Worm (Caenorhabditis elegans) whole organism, L3 larva: Measurements from ENCODE around the gene Y6E2A.1.
"Not testable (repeated sequence)": the region's sequence is repeated elsewhere in the genome, so short reads cannot be mapped to it uniquely, and the experiment has no call there.

ENCODE experiments used
- R02D3.7 ChIP-seq: fragments of 150-350 bp; optimal IDR thresholded peaks from 2 replicates; lab custom pipeline; 2014; ENCODE audit warnings: missing biosample characterization, missing genetic modification characterization
- ZK546.5 ChIP-seq: sonication (generic microtip); optimal IDR thresholded peaks from 2 replicates; lab custom pipeline; 2017; ENCODE audit warnings: missing biosample characterization, missing genetic modification characterization
- aly-2 ChIP-seq: fragments of 150-350 bp; optimal IDR thresholded peaks from 2 replicates; lab custom pipeline; 2014; ENCODE audit warnings: missing biosample characterization, missing genetic modification characterization
- ama-1 ChIP-seq: fragments of 150-350 bp; optimal IDR thresholded peaks from 2 replicates; lab custom pipeline; 2018
- ceh-16 ChIP-seq: sonication (generic microtip); optimal IDR thresholded peaks from 2 replicates; lab custom pipeline; 2017; ENCODE audit warnings: missing biosample characterization, missing genetic modification characterization
- ceh-28 ChIP-seq: fragments of 150-350 bp; optimal IDR thresholded peaks from 2 replicates; lab custom pipeline; 2014; ENCODE audit warnings: missing biosample characterization, missing genetic modification reagents, missing genetic modification characterization
- ceh-82 ChIP-seq: fragments of 150-350 bp; optimal IDR thresholded peaks from 2 replicates; lab custom pipeline; 2014; ENCODE audit warnings: missing biosample characterization, missing genetic modification characterization
- daf-12 ChIP-seq: fragments of 150-350 bp; optimal IDR thresholded peaks from 2 replicates; lab custom pipeline; 2014; ENCODE audit warnings: missing biosample characterization, missing genetic modification reagents, missing genetic modification characterization
- egl-5 ChIP-seq: fragments of 150-350 bp; optimal IDR thresholded peaks from 2 replicates; lab custom pipeline; 2017; ENCODE audit warnings: missing biosample characterization, missing genetic modification reagents, missing genetic modification characterization, inconsistent platforms
- elt-1 ChIP-seq: fragments of 150-350 bp; optimal IDR thresholded peaks from 2 replicates; lab custom pipeline; 2014; ENCODE audit warnings: missing biosample characterization, missing genetic modification characterization
- elt-2 ChIP-seq: sonication (generic microtip); optimal IDR thresholded peaks from 2 replicates; lab custom pipeline; 2016; ENCODE audit warnings: missing genetic modification reagents, mild to moderate bottlenecking, missing genetic modification characterization, missing compliant biosample characterization
- elt-3 ChIP-seq, 3 experiments: fragments of 150-350 bp in 1 of 3; sonication (generic microtip) in 2 of 3; optimal IDR thresholded peaks; 2 replicates in 2 of 3; 4 replicates in 1 of 3; lab custom pipeline; 2014 to 2017; ENCODE audit warnings: missing biosample characterization in 3 of 3, missing genetic modification characterization in 3 of 3
- eor-1 ChIP-seq, 2 experiments: fragments of 150-350 bp; optimal IDR thresholded peaks; 2 replicates each; lab custom pipeline; 2014 to 2018; ENCODE audit warnings: missing biosample characterization in 2 of 2, missing genetic modification characterization in 2 of 2
- fkh-10 ChIP-seq: sonication (generic microtip); optimal IDR thresholded peaks from 2 replicates; lab custom pipeline; 2017; ENCODE audit warnings: missing biosample characterization, missing genetic modification reagents, missing genetic modification characterization
- fkh-2 ChIP-seq: fragments of 150-350 bp; optimal IDR thresholded peaks from 2 replicates; lab custom pipeline; 2014; ENCODE audit warnings: missing biosample characterization, missing genetic modification reagents, missing genetic modification characterization
- hmg-11 ChIP-seq: sonication (generic microtip); optimal IDR thresholded peaks from 2 replicates; lab custom pipeline; 2016; ENCODE audit warnings: missing genetic modification characterization, missing compliant biosample characterization
- jun-1 ChIP-seq: fragments of 150-350 bp; optimal IDR thresholded peaks from 2 replicates; lab custom pipeline; 2014; ENCODE audit warnings: missing biosample characterization, missing genetic modification reagents, missing genetic modification characterization
- lin-15B ChIP-seq: fragments of 150-350 bp; optimal IDR thresholded peaks from 2 replicates; lab custom pipeline; 2014; ENCODE audit warnings: missing biosample characterization, missing genetic modification characterization
- lin-39 ChIP-seq: fragments of 150-350 bp; optimal IDR thresholded peaks from 2 replicates; lab custom pipeline; 2018; ENCODE audit warnings: missing biosample characterization, missing genetic modification reagents, missing genetic modification characterization
- lsy-12 ChIP-seq: sonication (generic microtip); optimal IDR thresholded peaks from 2 replicates; lab custom pipeline; 2016; ENCODE audit warnings: mild to moderate bottlenecking, missing genetic modification characterization, missing compliant biosample characterization
- mdl-1 ChIP-seq: fragments of 150-350 bp; optimal IDR thresholded peaks from 2 replicates; lab custom pipeline; 2014; ENCODE audit warnings: missing biosample characterization, missing genetic modification characterization
- mml-1 ChIP-seq: fragments of 150-350 bp; sonication (generic microtip); optimal IDR thresholded peaks from 3 replicates; lab custom pipeline; 2014; ENCODE audit warnings: missing biosample characterization, missing genetic modification characterization
- nfya-1 ChIP-seq: sonication (generic microtip); optimal IDR thresholded peaks from 2 replicates; lab custom pipeline; 2017; ENCODE audit warnings: missing genetic modification characterization, mild to moderate bottlenecking, missing compliant biosample characterization, antibody characterized with exemption, moderate library complexity; ENCODE audit not compliant: insufficient read depth
- nhr-23 ChIP-seq: fragments of 150-350 bp; optimal IDR thresholded peaks from 2 replicates; lab custom pipeline; 2014; ENCODE audit warnings: missing biosample characterization, missing genetic modification reagents, missing genetic modification characterization
- nhr-237 ChIP-seq: fragments of 150-350 bp; optimal IDR thresholded peaks from 2 replicates; lab custom pipeline; 2014; ENCODE audit warnings: missing biosample characterization, missing genetic modification characterization
- nhr-43 ChIP-seq: sonication (generic microtip); optimal IDR thresholded peaks from 2 replicates; lab custom pipeline; 2016; ENCODE audit warnings: mild to moderate bottlenecking, missing genetic modification characterization, missing compliant biosample characterization; ENCODE audit not compliant: poor library complexity, severe bottlenecking
- nhr-67 ChIP-seq: fragments of 150-350 bp; optimal IDR thresholded peaks from 2 replicates; lab custom pipeline; 2014; ENCODE audit warnings: missing biosample characterization, missing genetic modification characterization
- nhr-77 ChIP-seq: fragments of 150-350 bp; optimal IDR thresholded peaks from 2 replicates; lab custom pipeline; 2014; ENCODE audit warnings: missing biosample characterization, missing genetic modification characterization
- sea-2 ChIP-seq: fragments of 150-350 bp; sonication (generic microtip); optimal IDR thresholded peaks from 4 replicates; lab custom pipeline; 2014; ENCODE audit warnings: missing biosample characterization, missing genetic modification reagents, missing genetic modification characterization
- snpc-4 ChIP-seq: fragments of 150-350 bp; optimal IDR thresholded peaks from 2 replicates; lab custom pipeline; 2014; ENCODE audit warnings: missing biosample characterization, missing genetic modification characterization
- tbx-2 ChIP-seq: sonication (generic microtip); optimal IDR thresholded peaks from 2 replicates; lab custom pipeline; 2016; ENCODE audit warnings: mild to moderate bottlenecking, missing genetic modification characterization, missing compliant biosample characterization
- unc-39 ChIP-seq: sonication (generic microtip); optimal IDR thresholded peaks from 4 replicates; lab custom pipeline; 2017; ENCODE audit warnings: missing biosample characterization, missing genetic modification characterization
- ztf-11 ChIP-seq: fragments of 150-350 bp; optimal IDR thresholded peaks from 2 replicates; lab custom pipeline; 2014; ENCODE audit warnings: missing biosample characterization, missing genetic modification characterization
- ztf-4 ChIP-seq: fragments of 150-350 bp; optimal IDR thresholded peaks from 2 replicates; lab custom pipeline; 2014; ENCODE audit warnings: missing biosample characterization, missing genetic modification characterization

Gene Y6E2A.1

DNA sequence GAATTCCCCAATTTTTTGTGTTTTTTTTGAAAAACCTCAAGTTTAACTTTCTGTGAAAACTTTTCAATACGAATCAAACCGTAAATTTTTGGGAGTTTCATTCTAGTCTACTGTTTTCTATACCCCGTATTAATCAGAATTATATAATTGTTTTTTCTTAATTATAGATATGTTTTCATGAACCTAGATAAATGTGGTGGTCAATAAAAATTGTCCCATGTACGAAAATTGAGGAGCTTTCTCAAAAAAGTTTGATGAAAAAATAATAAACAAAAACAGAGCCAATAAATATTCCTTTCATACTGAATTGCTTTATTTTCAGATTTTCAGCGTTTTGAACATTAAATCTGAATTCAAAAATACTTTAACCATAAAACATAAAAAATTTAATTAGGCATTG lies at the start of gene Y6E2A.1:
Y6E2A.1 (minus strand) TSS at position 101 of the 400 bp plus-strand sequence.
- TF ChIP-seq elt-2 (tag; lab: Kevin White, UChicago): no peak
- no peak for TF ChIP-seq mml-1 (tag; lab: Kevin White, UChicago)
- no peak for TF ChIP-seq lin-15B (tag; lab: Kevin White, UChicago)
- no peak for TF ChIP-seq daf-12 (tag; lab: Kevin White, UChicago)
- no peak for TF ChIP-seq tbx-2 (tag; lab: Kevin White, UChicago)
- no peak for TF ChIP-seq lin-39 (tag; lab: Kevin White, UChicago)
- no peak for TF ChIP-seq nhr-77 (tag; lab: Kevin White, UChicago)
- no peak for TF ChIP-seq R02D3.7 (tag; lab: Kevin White, UChicago)
- no peak for TF ChIP-seq ceh-16
- no peak for TF ChIP-seq fkh-2
- no peak for TF ChIP-seq nfya-1 (tag; lab: Kevin White, UChicago)
- TF ChIP-seq ztf-11: no peak
- no peak for TF ChIP-seq fkh-10 (GFP tag; lab: Kevin White, UChicago)
- no peak for TF ChIP-seq ZK546.5 (tag; lab: Kevin White, UChicago)

DNA sequence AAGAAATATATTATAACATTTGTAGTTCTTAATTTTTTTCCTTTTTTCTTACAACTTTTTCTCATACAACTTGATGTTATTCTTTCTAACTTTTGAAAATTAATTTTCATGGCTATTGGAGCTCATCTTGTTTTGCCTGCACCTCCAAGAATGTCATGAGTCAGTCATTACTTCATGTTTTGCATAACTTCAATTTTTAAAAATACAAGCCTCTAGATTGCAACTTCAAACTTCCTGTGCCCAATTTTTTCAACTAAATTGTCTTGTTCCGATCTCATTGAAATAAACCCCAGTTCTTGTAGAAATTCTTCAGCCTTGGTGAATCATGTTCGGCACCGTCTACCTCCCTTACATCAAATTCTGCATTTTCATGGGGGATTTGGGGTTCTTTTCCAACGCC lies 48.1 kb upstream of the Y6E2A.1 start, which contains the start of gene str-9:
str-9 (plus strand) TSS at position 301 of the 400 bp plus-strand sequence.
- no peak for TF ChIP-seq nhr-23 (tag; lab: Kevin White, UChicago)
- TF ChIP-seq ceh-16: no peak
- TF ChIP-seq unc-39 (tag; lab: Kevin White, UChicago): no peak
- no peak for TF ChIP-seq lsy-12
- no peak for TF ChIP-seq jun-1 (tag; lab: Kevin White, UChicago)
- no peak for TF ChIP-seq elt-2 (tag; lab: Kevin White, UChicago)

DNA sequence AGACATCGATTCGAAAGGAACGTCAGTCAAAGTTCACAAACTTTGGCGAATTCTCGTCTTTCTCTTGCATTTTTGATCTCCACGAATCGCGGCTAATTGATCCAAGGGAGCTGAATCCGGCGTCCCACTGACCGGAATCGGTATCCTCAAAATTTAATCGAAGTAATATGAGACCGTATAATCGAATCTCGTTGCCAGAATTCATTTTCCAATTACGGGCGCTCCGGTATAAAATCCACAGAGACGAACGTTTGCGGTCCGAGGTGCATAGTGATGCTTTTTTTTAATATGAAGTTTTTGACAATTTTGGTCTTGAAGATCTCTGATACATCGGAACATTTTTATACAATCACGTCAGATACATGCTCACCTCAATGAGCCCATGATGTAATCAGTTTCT lies 47.3 kb upstream of the Y6E2A.1 start:
- no peak for TF ChIP-seq snpc-4 (tag; lab: Kevin White, UChicago)
- TF ChIP-seq eor-1 (tag; optimal IDR thresholded peaks at IDR 0.05; lab: Kevin White, UChicago): no peak
- no peak for TF ChIP-seq ceh-28 (tag; lab: Kevin White, UChicago)
- TF ChIP-seq nhr-43 (tag; lab: Kevin White, UChicago): no peak
- no peak for TF ChIP-seq elt-2 (tag; lab: Kevin White, UChicago)

DNA sequence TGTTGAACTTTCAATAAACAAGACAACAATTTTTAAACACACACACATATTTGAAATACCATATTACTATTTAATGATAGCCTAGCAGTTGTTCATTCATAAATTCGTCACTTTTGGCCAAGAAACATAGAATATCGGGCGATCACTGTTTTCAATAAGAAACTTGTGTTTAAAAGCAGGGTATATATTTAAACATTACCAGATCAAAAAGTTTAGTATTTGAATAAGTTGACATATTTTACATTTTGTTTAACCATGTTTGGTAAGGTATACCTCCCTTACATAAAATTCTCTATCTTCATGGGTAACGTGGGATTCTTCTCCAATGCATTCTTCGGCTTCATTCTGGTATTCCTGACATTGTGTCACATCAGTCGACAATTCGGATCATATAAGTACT lies 44.4 kb upstream of the Y6E2A.1 start, which contains the start of gene str-8:
str-8 (plus strand) TSS at position 301 of the 400 bp plus-strand sequence.
- not testable (repeated sequence) for TF ChIP-seq R02D3.7, nfya-1, nhr-237 (tag; lab: Kevin White, UChicago)
- TF ChIP-seq, all 47 proteins: peak for 0; not testable (repeated sequence) for 47

DNA sequence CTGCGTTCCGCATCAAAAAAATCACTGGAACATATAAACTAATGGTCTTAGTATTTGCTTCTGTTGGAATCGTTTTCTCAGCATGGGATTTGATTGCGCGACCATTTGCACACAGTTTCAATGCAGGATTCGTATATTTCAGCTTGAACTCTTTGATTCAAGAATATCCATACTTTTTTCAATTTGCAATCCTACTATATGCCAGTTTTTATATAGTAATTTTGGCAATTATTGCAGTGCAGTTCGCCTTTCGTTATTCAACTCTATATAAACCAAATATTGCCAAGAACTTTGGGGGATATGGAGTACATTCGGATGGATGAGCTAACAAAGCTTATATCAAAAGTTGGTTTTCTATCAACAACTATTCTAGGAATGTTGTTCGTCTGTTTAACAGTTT lies 42.6 kb upstream of the Y6E2A.1 start, which contains the start of gene str-5:
str-5 (plus strand) TSS at position 301 of the 400 bp plus-strand sequence.
- not testable (repeated sequence) for TF ChIP-seq ztf-4; unc-39 (tag; lab: Kevin White, UChicago); mml-1 (tag; lab: Kevin White, UChicago)

DNA sequence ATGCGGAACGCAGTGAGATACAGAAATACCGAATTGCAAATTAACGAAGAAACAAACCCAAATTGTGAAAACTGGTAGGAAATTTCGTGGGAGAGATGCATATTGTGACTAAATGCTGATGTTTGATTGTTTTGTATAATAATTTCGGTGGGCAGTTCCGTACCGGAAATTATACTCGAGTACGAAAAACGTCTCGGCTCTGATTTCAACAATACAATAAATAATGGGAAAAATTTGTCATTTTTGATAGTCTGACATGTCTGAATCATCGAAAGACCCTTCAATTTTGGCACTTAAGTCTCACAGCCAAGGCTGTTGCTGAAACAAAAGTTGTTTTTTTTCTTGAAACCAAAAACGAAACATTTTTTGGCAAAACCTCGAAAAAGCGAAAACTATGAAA lies 41.7 kb upstream of the Y6E2A.1 start, which contains the start of gene str-43:
str-43 (minus strand) TSS at position 101 of the 400 bp plus-strand sequence.
- TF ChIP-seq hmg-11: no peak
- no peak for TF ChIP-seq elt-2 (tag; lab: Kevin White, UChicago)
- no peak for TF ChIP-seq ceh-82
- TF ChIP-seq lsy-12: no peak
- no peak for TF ChIP-seq sea-2 (GFP tag; lab: Kevin White, UChicago)
- TF ChIP-seq ztf-11: no peak
- TF ChIP-seq elt-1 (tag; lab: Kevin White, UChicago): no peak
- TF ChIP-seq egl-5 (tag; lab: Kevin White, UChicago): no peak

DNA sequence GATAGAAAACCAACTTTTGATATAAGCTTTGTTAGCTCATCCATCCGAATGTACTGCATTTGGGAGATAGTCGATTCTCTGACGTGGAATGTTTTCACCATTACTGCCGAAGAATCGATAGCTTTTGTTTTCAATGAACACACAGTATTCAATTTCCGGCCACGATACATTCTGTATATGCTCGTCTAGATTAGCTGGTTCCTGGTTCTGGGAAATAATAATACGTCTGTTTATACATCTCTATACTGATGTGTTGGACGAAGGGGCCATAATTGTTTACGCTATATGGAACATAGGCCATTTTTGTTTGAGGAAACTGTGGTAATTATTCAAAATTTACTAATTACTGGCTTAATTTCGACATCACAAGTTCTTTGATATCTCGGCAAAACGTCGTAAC lies 39.8 kb upstream of the Y6E2A.1 start, which contains the start of gene str-6:
str-6 (minus strand) TSS at position 101 of the 400 bp plus-strand sequence.
- TF ChIP-seq nhr-237 (tag; lab: Kevin White, UChicago) (no peak), ama-1 (lab: Kevin White, UChicago) (no peak), daf-12 (tag; lab: Kevin White, UChicago) (no peak), aly-2 (tag; lab: Kevin White, UChicago) (no peak), ceh-16 (no peak), nhr-67 (tag; lab: Kevin White, UChicago) (no peak), ztf-11 (no peak), mdl-1 (no peak), mml-1 (tag; lab: Kevin White, UChicago) (no peak), elt-3 (tag; optimal IDR thresholded peaks at IDR 0.05; lab: Kevin White, UChicago) (no peak)
